Fruit fly (Drosophila melanogaster) Kc167 (cell line): ENCODE data around the gene lectin-24Db.

Experiments
- insv ChIP-seq: fragments of >200 bp; optimal IDR thresholded peaks from 3 replicates; lab custom pipeline; 2018; ENCODE audit warnings: missing external identifiers
- ttk ChIP-seq: sonication (Bioruptor generic); optimal IDR thresholded peaks from 2 replicates; lab custom pipeline; 2017; ENCODE audit warnings: missing external identifiers

DNA sequence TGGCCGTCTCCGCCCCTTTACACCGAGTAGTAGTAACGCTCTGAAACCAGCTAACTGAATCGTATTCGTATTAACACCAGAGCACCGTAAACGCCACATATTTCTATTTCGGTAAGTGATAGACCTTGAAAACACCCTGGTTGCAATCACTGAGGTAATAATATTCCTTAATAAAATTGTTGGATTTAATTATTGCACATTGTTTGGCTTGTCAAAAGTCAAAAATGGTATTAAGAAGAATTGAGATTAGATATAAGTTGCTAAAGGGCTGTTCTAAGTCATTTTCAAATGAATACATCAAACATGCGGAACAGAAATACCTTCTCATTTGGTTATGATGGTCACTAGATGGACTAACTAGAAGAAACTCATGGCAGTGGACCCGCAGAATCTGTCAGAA lies 30.9 kb downstream of the lectin-24Db start:
- no peak for TF ChIP-seq insv (lab: Kevin White, UChicago)
- no peak for TF ChIP-seq ttk (lab: Kevin White, UChicago)
